Worm (Caenorhabditis elegans): ENCODE measurements around the gene set-24.

DNA sequence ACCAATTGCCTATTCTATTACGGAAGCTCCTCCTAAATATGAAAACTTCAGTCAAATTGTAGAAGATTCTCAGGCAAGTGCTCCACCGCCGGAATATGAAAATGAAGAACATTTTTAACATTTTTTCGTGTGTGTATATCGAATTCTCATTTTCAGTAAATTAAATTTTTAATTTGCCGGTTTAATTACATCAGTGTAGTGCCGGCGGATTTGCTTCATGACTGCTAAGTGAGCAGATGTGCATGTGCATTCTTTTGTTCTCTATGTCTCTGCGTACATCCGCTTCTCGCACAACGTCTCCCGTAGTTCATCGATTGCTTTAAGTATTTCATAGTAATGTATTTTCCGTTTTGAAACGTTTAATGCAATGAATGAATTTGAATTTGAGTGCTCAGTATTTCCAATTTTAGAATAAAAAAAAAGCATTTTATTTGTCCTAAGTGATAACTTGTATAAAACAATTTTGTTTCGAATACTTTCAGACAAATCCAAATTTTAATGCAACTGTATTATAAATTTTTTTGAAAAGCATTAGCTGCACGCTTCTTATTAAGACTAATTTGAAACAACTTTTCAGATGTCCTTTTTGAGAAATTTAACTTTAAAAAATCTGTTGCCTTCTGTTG is 63.2 kb downstream of the set-24 start, which contains the start of gene Y17G7B.22:
- TF ChIP-seq ceh-16 (tag; optimal IDR thresholded peaks at IDR 0.05) (no peak), nfya-1 (tag; optimal IDR thresholded peaks at IDR 0.05; ENCODE audit: insufficient read depth) (no peak), pqm-1 (tag; optimal IDR thresholded peaks at IDR 0.05) (no peak), ztf-11 (tag; optimal IDR thresholded peaks at IDR 0.05) (no peak), egl-27 (tag; optimal IDR thresholded peaks at IDR 0.05) (no peak), ZK546.5 (tag; optimal IDR thresholded peaks at IDR 0.05) (no peak), R02D3.7 (tag; optimal IDR thresholded peaks at IDR 0.05) (no peak), ama-1 (optimal IDR thresholded peaks at IDR 0.05) (no peak), tbx-2 (tag; optimal IDR thresholded peaks at IDR 0.05) (no peak), unc-62 (GFP tag; optimal IDR thresholded peaks at IDR 0.05) (no peak), skn-1 (tag; optimal IDR thresholded peaks at IDR 0.05) (no peak), sea-2 (GFP tag; optimal IDR thresholded peaks at IDR 0.05) (no peak)

Data from whole organism, L3 larva.